Worm (Caenorhabditis elegans) whole organism, young adult: ENCODE data around the gene tag-65.

Experiments
- C06A6.2 ChIP-seq: fragments of 200-800 bp; sonication (Bioruptor generic); conservative IDR thresholded peaks from 2 replicates; pipeline ENCODE4 v1.3.6; 2022; ENCODE audit warnings: missing genetic modification characterization, missing compliant biosample characterization
- F52B5.7 ChIP-seq: sonication (generic microtip); optimal IDR thresholded peaks from 2 replicates; lab custom pipeline; 2016; ENCODE audit warnings: mild to moderate bottlenecking, missing genetic modification characterization, missing compliant biosample characterization
- F55B11.4 ChIP-seq: sonication (generic microtip); optimal IDR thresholded peaks from 2 replicates; lab custom pipeline; 2016; ENCODE audit warnings: missing compliant biosample characterization, missing genetic modification characterization, borderline replicate concordance; ENCODE audit not compliant: insufficient read depth
- F57C9.4 ChIP-seq: sonication (generic microtip); optimal IDR thresholded peaks from 2 replicates; lab custom pipeline; 2017; ENCODE audit warnings: mild to moderate bottlenecking, missing genetic modification characterization, missing compliant biosample characterization
- K11D2.4 ChIP-seq: fragments of 200-800 bp; sonication (Bioruptor generic); IDR thresholded peaks from 2 replicates; pipeline ENCODE4 v1.3.6; 2022; ENCODE audit warnings: missing genetic modification reagents, missing genetic modification characterization, missing compliant biosample characterization
- K12H6.12 ChIP-seq: fragments of 200-800 bp; sonication (Bioruptor generic); optimal IDR thresholded peaks from 2 replicates; lab custom pipeline; 2018; ENCODE audit warnings: mild to moderate bottlenecking, missing genetic modification characterization, missing compliant biosample characterization
- T26A5.8 ChIP-seq: sonication (generic microtip); optimal IDR thresholded peaks from 2 replicates; lab custom pipeline; 2016; ENCODE audit warnings: missing genetic modification characterization, missing compliant biosample characterization
- Y53G8AR.9 ChIP-seq: fragments of 200-800 bp; sonication (Bioruptor generic); conservative IDR thresholded peaks from 2 replicates; pipeline ENCODE4 v1.3.6; 2022; ENCODE audit warnings: missing genetic modification reagents, missing genetic modification characterization, missing compliant biosample characterization
- Y56A3A.18 ChIP-seq: fragments of 200-800 bp; sonication (Bioruptor generic); IDR thresholded peaks from 2 replicates; pipeline ENCODE4 v1.3.6; 2022; ENCODE audit warnings: missing genetic modification reagents, missing genetic modification characterization, missing compliant biosample characterization
- ama-1 ChIP-seq, 3 experiments: fragments of 150-350 bp in 1 of 3; sonication (generic microtip) in 2 of 3; optimal IDR thresholded peaks; 2 replicates each; lab custom pipeline; 2014 to 2018; ENCODE audit warnings: missing biosample characterization in 2 of 3, missing genetic modification characterization in 2 of 3, missing genetic modification reagents in 2 of 3
- aptf-2 ChIP-seq: fragments of 200-800 bp; sonication (Bioruptor generic); conservative IDR thresholded peaks from 2 replicates; pipeline ENCODE4 v1.3.6; 2022; ENCODE audit warnings: missing genetic modification reagents, missing genetic modification characterization, missing compliant biosample characterization
- ccch-3 ChIP-seq: fragments of 200-800 bp; sonication (Bioruptor generic); optimal IDR thresholded peaks from 2 replicates; lab custom pipeline; 2018; ENCODE audit warnings: mild to moderate bottlenecking, missing genetic modification characterization, missing compliant biosample characterization
- cebp-1 ChIP-seq, 2 experiments: fragments of 200-800 bp in 1 of 2; sonication (Bioruptor generic) in 1 of 2; sonication (generic microtip) in 1 of 2; IDR thresholded peaks in 1 of 2; optimal IDR thresholded peaks in 1 of 2; 2 replicates each; pipeline versions ENCODE4 v1.3.6 to Lab custom; 2017 to 2022; ENCODE audit warnings: missing compliant biosample characterization in 2 of 2, missing genetic modification characterization in 2 of 2, mild to moderate bottlenecking in 1 of 2, missing genetic modification reagents in 1 of 2, moderate library complexity in 1 of 2
- ceh-40 ChIP-seq: fragments of 200-800 bp; sonication (Bioruptor generic); IDR thresholded peaks from 2 replicates; pipeline ENCODE4 v1.3.6; 2022; ENCODE audit warnings: missing genetic modification characterization, missing compliant biosample characterization
- ceh-58 ChIP-seq: fragments of 200-800 bp; sonication (Bioruptor generic); IDR thresholded peaks from 2 replicates; pipeline ENCODE4 v1.3.6; 2022; ENCODE audit warnings: missing genetic modification characterization, missing compliant biosample characterization
- ceh-79 ChIP-seq: sonication (generic microtip); optimal IDR thresholded peaks from 2 replicates; lab custom pipeline; 2017; ENCODE audit warnings: mild to moderate bottlenecking, missing genetic modification characterization, missing compliant biosample characterization
- die-1 ChIP-seq: sonication (generic microtip); optimal IDR thresholded peaks from 2 replicates; lab custom pipeline; 2016; ENCODE audit warnings: missing genotype, mild to moderate bottlenecking, missing genetic modification characterization, missing compliant biosample characterization
- dpff-1 ChIP-seq: sonication (generic microtip); optimal IDR thresholded peaks from 2 replicates; lab custom pipeline; 2017; ENCODE audit warnings: mild to moderate bottlenecking, missing genetic modification characterization, missing compliant biosample characterization
- efl-1 ChIP-seq: fragments of 150-350 bp; optimal IDR thresholded peaks from 2 replicates; lab custom pipeline; 2014; ENCODE audit warnings: missing biosample characterization, missing genetic modification reagents, missing genetic modification characterization
- egl-44 ChIP-seq: fragments of 200-800 bp; sonication (Bioruptor generic); IDR thresholded peaks from 2 replicates; pipeline ENCODE4 v1.3.6; 2022; ENCODE audit warnings: missing genetic modification reagents, missing genetic modification characterization, missing compliant biosample characterization
- egrh-3 ChIP-seq: fragments of 200-800 bp; sonication (Bioruptor generic); IDR thresholded peaks from 2 replicates; pipeline ENCODE4 v1.3.6; 2022; ENCODE audit warnings: missing genetic modification reagents, missing genetic modification characterization, missing compliant biosample characterization
- ekl-4 ChIP-seq: fragments of 200-800 bp; sonication (Bioruptor generic); IDR thresholded peaks from 2 replicates; pipeline ENCODE4 v1.3.6; 2022; ENCODE audit warnings: missing genetic modification reagents, missing genetic modification characterization, missing compliant biosample characterization
- fkh-3 ChIP-seq: sonication (generic microtip); optimal IDR thresholded peaks from 2 replicates; lab custom pipeline; 2016; ENCODE audit warnings: mild to moderate bottlenecking, missing genetic modification characterization, missing compliant biosample characterization
- gei-17 ChIP-seq: fragments of 200-800 bp; sonication (Bioruptor generic); optimal IDR thresholded peaks from 2 replicates; lab custom pipeline; 2018; ENCODE audit warnings: mild to moderate bottlenecking, missing genetic modification characterization, missing compliant biosample characterization
- him-1 ChIP-seq: sonication (generic microtip); optimal IDR thresholded peaks from 2 replicates; lab custom pipeline; 2016; ENCODE audit warnings: missing genotype, missing genetic modification reagents, missing genetic modification characterization, missing compliant biosample characterization
- hmg-1.2 ChIP-seq: fragments of 200-800 bp; sonication (Bioruptor generic); IDR thresholded peaks from 2 replicates; pipeline ENCODE4 v1.3.6; 2022; ENCODE audit warnings: missing genetic modification reagents, missing genetic modification characterization, missing compliant biosample characterization
- let-526 ChIP-seq: fragments of 200-800 bp; sonication (Bioruptor generic); IDR thresholded peaks from 2 replicates; pipeline ENCODE4 v1.3.6; 2022; ENCODE audit warnings: missing genetic modification reagents, missing genetic modification characterization, missing compliant biosample characterization
- let-607 ChIP-seq, 2 experiments: fragments of 200-800 bp in 1 of 2; sonication (Bioruptor generic) in 1 of 2; sonication (generic microtip) in 1 of 2; optimal IDR thresholded peaks; 2 replicates each; lab custom pipeline; 2016 to 2018; ENCODE audit warnings: mild to moderate bottlenecking in 2 of 2, missing compliant biosample characterization in 2 of 2, missing genetic modification characterization in 2 of 2, moderate library complexity in 2 of 2, missing genotype in 1 of 2
- lin-26 ChIP-seq: fragments of 200-800 bp; sonication (Bioruptor generic); IDR thresholded peaks from 2 replicates; pipeline ENCODE4 v1.3.6; 2022; ENCODE audit warnings: missing genetic modification reagents, missing genetic modification characterization, missing compliant biosample characterization
- lsy-27 ChIP-seq: sonication (generic microtip); optimal IDR thresholded peaks from 2 replicates; lab custom pipeline; 2017; ENCODE audit warnings: missing genetic modification characterization, mild to moderate bottlenecking, missing compliant biosample characterization, antibody characterized with exemption, missing genotype, borderline replicate concordance; ENCODE audit not compliant: insufficient read depth
- madf-10 ChIP-seq: sonication (generic microtip); optimal IDR thresholded peaks from 2 replicates; lab custom pipeline; 2016; ENCODE audit warnings: mild to moderate bottlenecking, missing genetic modification characterization, missing compliant biosample characterization
- madf-3 ChIP-seq: fragments of 200-800 bp; sonication (Bioruptor generic); IDR thresholded peaks from 2 replicates; pipeline ENCODE4 v1.3.6; 2022; ENCODE audit warnings: missing genetic modification reagents, missing genetic modification characterization, missing compliant biosample characterization
- mes-4 ChIP-seq: sonication (generic microtip); optimal IDR thresholded peaks from 2 replicates; lab custom pipeline; 2016; ENCODE audit warnings: missing genotype, missing genetic modification characterization, missing compliant biosample characterization
- nfya-1 ChIP-seq: sonication (generic microtip); optimal IDR thresholded peaks from 2 replicates; lab custom pipeline; 2017; ENCODE audit warnings: antibody characterized with exemption, missing compliant biosample characterization, missing genetic modification characterization, borderline replicate concordance; ENCODE audit not compliant: insufficient read depth
- nfya-2 ChIP-seq: fragments of 200-800 bp; sonication (Bioruptor generic); IDR thresholded peaks from 2 replicates; pipeline ENCODE4 v1.3.6; 2022; ENCODE audit warnings: missing genetic modification reagents, missing genetic modification characterization, missing compliant biosample characterization
- snpc-3.4 ChIP-seq: sonication (generic microtip); optimal IDR thresholded peaks from 2 replicates; lab custom pipeline; 2017; ENCODE audit warnings: missing genetic modification characterization, mild to moderate bottlenecking, missing compliant biosample characterization, antibody characterized with exemption, moderate library complexity, missing genotype, missing genetic modification reagents
- snpc-4 ChIP-seq, 5 experiments: fragments of 150-350 bp in 1 of 5; sonication (generic microtip) in 4 of 5; optimal IDR thresholded peaks; 2 replicates each; lab custom pipeline; 2014 to 2018; ENCODE audit warnings: missing genetic modification characterization in 5 of 5, missing biosample characterization in 3 of 5, antibody characterized with exemption in 2 of 5, mild to moderate bottlenecking in 2 of 5, missing compliant biosample characterization in 2 of 5, missing genotype in 2 of 5, moderate library complexity in 2 of 5, missing genetic modification reagents in 1 of 5
- tbp1 ChIP-seq: fragments of 200-800 bp; sonication (Bioruptor generic); optimal IDR thresholded peaks from 2 replicates; lab custom pipeline; 2018; ENCODE audit warnings: mild to moderate bottlenecking, missing genetic modification characterization, missing compliant biosample characterization
- tbx-9 ChIP-seq: sonication (generic microtip); optimal IDR thresholded peaks from 2 replicates; lab custom pipeline; 2016; ENCODE audit warnings: borderline replicate concordance, missing genetic modification characterization, inconsistent platforms, missing compliant biosample characterization
- tlf-1 ChIP-seq: fragments of 200-800 bp; sonication (Bioruptor generic); optimal IDR thresholded peaks from 2 replicates; lab custom pipeline; 2018; ENCODE audit warnings: mild to moderate bottlenecking, missing genetic modification characterization, missing compliant biosample characterization
- xnd-1 ChIP-seq: sonication (generic microtip); optimal IDR thresholded peaks from 2 replicates; lab custom pipeline; 2016; ENCODE audit warnings: missing genotype, missing genetic modification reagents, missing genetic modification characterization, missing compliant biosample characterization
- zim-3 ChIP-seq: sonication (generic microtip); optimal IDR thresholded peaks from 2 replicates; lab custom pipeline; 2017; ENCODE audit warnings: mild to moderate bottlenecking, missing genetic modification characterization, moderate library complexity, missing compliant biosample characterization
- ztf-26 ChIP-seq: sonication (generic microtip); optimal IDR thresholded peaks from 2 replicates; lab custom pipeline; 2017; ENCODE audit warnings: missing genetic modification characterization, missing compliant biosample characterization
- ztf-3 ChIP-seq: fragments of 200-800 bp; sonication (Bioruptor generic); optimal IDR thresholded peaks from 2 replicates; lab custom pipeline; 2018; ENCODE audit warnings: mild to moderate bottlenecking, missing genetic modification characterization, missing compliant biosample characterization

The tag-65 gene

ce11 chrV:13656346-13657254 is 21.8 kb downstream of the tag-65 start (continued):
- TF ChIP-seq lsy-27 (tag; lab: Kevin White, UChicago), result no peak
- no peak; the same call in 1 of the 2 replicates for TF ChIP-seq let-526 (GFP tag; lab: Robert Waterston, UW)
- TF ChIP-seq tlf-1 (GFP tag; lab: Kevin White, UChicago), result peak; percentile 55
- peak; percentile 60; the same call in 1 of the 2 replicates for TF ChIP-seq Y53G8AR.9 (GFP tag; lab: Robert Waterston, UW)
- TF ChIP-seq ceh-40 (GFP tag; lab: Robert Waterston, UW), result no peak
- TF ChIP-seq ceh-79 (tag; lab: Kevin White, UChicago), result no peak
- TF ChIP-seq let-607 (tag; optimal IDR thresholded peaks at IDR 0.05; lab: Kevin White, UChicago), result peak in 1 of 2 experiments; percentile 42
- TF ChIP-seq nfya-2, result 0 out of 2 replicates have a peak, but pooled peaks have one; percentile 11
- no peak for TF ChIP-seq F57C9.4 (tag; lab: Kevin White, UChicago)
- no peak for TF ChIP-seq K12H6.12 (tag; lab: Kevin White, UChicago)
- TF ChIP-seq ccch-3 (GFP tag; lab: Kevin White, UChicago), result peak; percentile 21
- peak; percentile 59 for TF ChIP-seq tbp1
- no peak for TF ChIP-seq T26A5.8
- TF ChIP-seq dpff-1, result no peak
- TF ChIP-seq C06A6.2 (GFP tag; lab: Robert Waterston, UW), result peak; percentile 31; the same call in 1 of the 2 replicates
- TF ChIP-seq xnd-1 (tag; lab: Kevin White, UChicago), result no peak
- TF ChIP-seq madf-10 (tag; lab: Kevin White, UChicago), result peak; percentile 47
- no peak for TF ChIP-seq aptf-2 (GFP tag; lab: Robert Waterston, UW)
- TF ChIP-seq ztf-26 (tag; lab: Kevin White, UChicago), result peak; percentile 84
- TF ChIP-seq zim-3 (tag; lab: Kevin White, UChicago), result no peak
- TF ChIP-seq mes-4 (tag; lab: Kevin White, UChicago), result no peak
- TF ChIP-seq fkh-3 (tag; lab: Kevin White, UChicago), result no peak
- peak; percentile 38; the same call in 1 of the 2 replicates for TF ChIP-seq ekl-4
- TF ChIP-seq F55B11.4 (tag; lab: Kevin White, UChicago), result no peak
- TF ChIP-seq cebp-1 (GFP tag; IDR thresholded peaks at IDR 0.05; lab: Robert Waterston, UW), result peak; percentile 33; the same call in 1 of the 2 replicates
- TF ChIP-seq cebp-1 (tag; optimal IDR thresholded peaks at IDR 0.05; lab: Kevin White, UChicago), result peak; percentile 43
- TF ChIP-seq madf-3, result peak; percentile 76; the same call in 1 of the 2 replicates
- TF ChIP-seq gei-17 (GFP tag; lab: Kevin White, UChicago), result no peak
- no peak for TF ChIP-seq efl-1
- TF ChIP-seq die-1 (tag; lab: Kevin White, UChicago), result peak; percentile 29
- TF ChIP-seq egrh-3, result no peak
- TF ChIP-seq hmg-1.2 (GFP tag; lab: Robert Waterston, UW), result 0 out of 2 replicates have a peak, but pooled peaks have one; percentile 22
- peak; percentile 2 for TF ChIP-seq F52B5.7 (tag; lab: Kevin White, UChicago)
- no peak for TF ChIP-seq tbx-9 (tag; lab: Kevin White, UChicago)
- TF ChIP-seq K11D2.4 (GFP tag; lab: Robert Waterston, UW), result no peak; the same call in 1 of the 2 replicates
- TF ChIP-seq nfya-1 (tag; lab: Kevin White, UChicago), result no peak
- TF ChIP-seq snpc-3.4, result no peak
- no peak for TF ChIP-seq him-1 (tag; lab: Kevin White, UChicago)
- TF ChIP-seq ztf-3 (GFP tag; lab: Kevin White, UChicago), result no peak
- TF ChIP-seq ceh-58 (GFP tag; lab: Robert Waterston, UW), result no peak
- TF ChIP-seq ama-1 (optimal IDR thresholded peaks at IDR 0.05; lab: Kevin White, UChicago), result peak; percentile 76
- TF ChIP-seq ama-1 (GFP tag; optimal IDR thresholded peaks at IDR 0.05; lab: Kevin White, UChicago), result no peak
- peak; percentile 62 for TF ChIP-seq lin-26 (GFP tag; lab: Robert Waterston, UW)
- peak; percentile 70; the same call in 1 of the 2 replicates for TF ChIP-seq Y56A3A.18 (GFP tag; lab: Robert Waterston, UW)
- no peak for TF ChIP-seq egl-44 (GFP tag; lab: Robert Waterston, UW)
- TF ChIP-seq snpc-4 (GFP tag; optimal IDR thresholded peaks at IDR 0.05; lab: Kevin White, UChicago), result no peak
- peak in 2 of 4 experiments; percentile 25 to 26 for TF ChIP-seq snpc-4 (tag; optimal IDR thresholded peaks at IDR 0.05; lab: Kevin White, UChicago)
